Worm (Caenorhabditis elegans): ENCODE results near the gene F35D2.3.

Gene F35D2.3

DNA sequence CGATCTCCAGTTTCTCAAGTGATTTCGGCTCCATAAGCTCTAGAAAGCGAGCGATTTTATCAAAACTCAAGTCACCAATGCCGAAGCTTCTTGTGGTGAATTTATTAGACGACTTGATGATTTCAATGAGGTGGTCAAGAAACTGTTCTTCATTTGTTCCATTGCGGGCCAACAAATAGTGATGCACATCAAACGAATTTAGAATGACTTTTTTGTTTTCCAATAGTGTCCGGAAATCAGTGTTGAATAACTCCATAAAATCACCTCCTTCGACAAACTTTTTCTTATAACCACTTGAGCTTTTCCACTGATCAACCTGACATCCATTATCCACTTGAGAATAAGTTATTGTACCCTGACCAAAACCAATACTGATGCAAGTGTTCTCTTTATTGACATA is 23.1 kb upstream of the F35D2.3 start:
- TF ChIP-seq tra-4 (tag; optimal IDR thresholded peaks at IDR 0.05) (no peak), flt-1 (GFP tag; IDR thresholded peaks at IDR 0.05) (no peak), ets-7 (tag; optimal IDR thresholded peaks at IDR 0.05) (no peak), ceh-36 (tag; optimal IDR thresholded peaks at IDR 0.05) (no peak), tbx-37 (GFP tag; conservative IDR thresholded peaks at IDR 0.05) (no peak), tbx-11 (GFP tag; IDR thresholded peaks at IDR 0.05) (no peak), hmbx-1 (tag; optimal IDR thresholded peaks at IDR 0.05) (no peak)

DNA sequence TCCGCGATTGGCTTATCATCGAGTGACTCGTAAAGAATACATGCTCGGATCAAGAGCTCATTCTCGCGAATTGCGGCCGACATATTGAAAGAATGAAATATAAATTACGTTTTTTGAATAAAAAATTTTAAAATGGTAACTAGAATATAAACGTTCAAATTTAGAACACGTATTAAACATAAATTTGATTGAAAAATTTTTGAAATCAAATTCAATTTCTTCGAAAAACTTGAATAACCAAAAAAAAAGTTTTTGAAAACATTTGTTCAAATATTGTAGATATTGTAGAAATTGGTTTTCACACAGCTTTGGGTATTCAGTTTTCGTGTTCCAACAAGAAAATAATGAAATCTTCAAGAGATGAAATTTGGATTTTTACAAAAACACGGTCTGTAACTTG is 22.4 kb upstream of the F35D2.3 start, which contains the start of gene fbxa-224:
fbxa-224 (minus strand) TSS at position 101 of the 400 bp plus-strand sequence.
- TF ChIP-seq hmbx-1 (tag; optimal IDR thresholded peaks at IDR 0.05) = no peak

ce11 chrII:7549035-7549434 is 21.4 kb upstream of the F35D2.3 start, which contains the start of gene tph-1:
TSS of gene tph-1 (plus strand) at chrII:7549335.
- no peak for TF ChIP-seq tra-4 (tag; optimal IDR thresholded peaks at IDR 0.05)
- no peak for TF ChIP-seq B0310.2 (tag; optimal IDR thresholded peaks at IDR 0.05)
- no peak for TF ChIP-seq tbx-37 (GFP tag; conservative IDR thresholded peaks at IDR 0.05)
- TF ChIP-seq pes-1 (GFP tag; IDR thresholded peaks at IDR 0.05) = no peak
- no peak for TF ChIP-seq ama-1 (optimal IDR thresholded peaks at IDR 0.05)
- TF ChIP-seq flt-1 (GFP tag; IDR thresholded peaks at IDR 0.05) = no peak
- TF ChIP-seq ets-7 (tag; optimal IDR thresholded peaks at IDR 0.05) = no peak
- TF ChIP-seq ceh-13 (GFP tag; optimal IDR thresholded peaks at IDR 0.05) = no peak
- TF ChIP-seq aly-1 (tag; optimal IDR thresholded peaks at IDR 0.05) = no peak
- TF ChIP-seq hnd-1 (tag; optimal IDR thresholded peaks at IDR 0.05) = no peak
- TF ChIP-seq ceh-36 (tag; optimal IDR thresholded peaks at IDR 0.05) = no peak
- TF ChIP-seq hmg-4 (GFP tag; optimal IDR thresholded peaks at IDR 0.05) = no peak
- no peak for TF ChIP-seq tbx-11 (GFP tag; IDR thresholded peaks at IDR 0.05)
- TF ChIP-seq hmbx-1 (tag; optimal IDR thresholded peaks at IDR 0.05) = no peak
- no peak for TF ChIP-seq F13C5.2 (tag; optimal IDR thresholded peaks at IDR 0.05)
- no peak for TF ChIP-seq scrt-1 (GFP tag; IDR thresholded peaks at IDR 0.05)
- TF ChIP-seq sea-1 (GFP tag; conservative IDR thresholded peaks at IDR 0.05) = no peak

DNA sequence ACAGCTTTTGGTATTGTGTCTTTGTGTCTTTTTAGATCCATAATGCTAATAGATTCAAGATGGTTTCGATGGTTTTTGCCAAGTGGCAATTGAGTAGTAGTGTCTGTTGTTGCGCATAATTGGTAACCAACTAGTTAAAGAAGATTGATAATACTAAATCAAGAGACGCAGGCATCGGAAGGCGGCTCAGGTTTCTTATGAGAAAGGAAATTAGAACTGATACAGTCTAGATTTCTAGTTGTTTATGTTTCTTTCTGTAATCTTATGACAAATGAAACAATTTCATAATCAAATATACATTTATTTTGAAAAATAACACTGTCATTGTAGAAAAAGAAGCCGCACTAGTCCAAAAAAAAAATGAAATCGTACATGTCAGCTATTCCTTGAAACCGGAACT is 16.6 kb upstream of the F35D2.3 start, which contains the start of gene ZK1290.10:
ZK1290.10 (minus strand) TSS at position 101 of the 400 bp plus-strand sequence.
- TF ChIP-seq tbx-37 (GFP tag; conservative IDR thresholded peaks at IDR 0.05) = no peak
- TF ChIP-seq flt-1 (GFP tag; IDR thresholded peaks at IDR 0.05) = no peak
- TF ChIP-seq aly-1 (tag; optimal IDR thresholded peaks at IDR 0.05) = no peak
- no peak for TF ChIP-seq F13C5.2 (tag; optimal IDR thresholded peaks at IDR 0.05)
- TF ChIP-seq ama-1 (optimal IDR thresholded peaks at IDR 0.05) = no peak
- no peak for TF ChIP-seq hmg-4 (GFP tag; optimal IDR thresholded peaks at IDR 0.05)
- TF ChIP-seq ceh-36 (tag; optimal IDR thresholded peaks at IDR 0.05) = no peak
- no peak for TF ChIP-seq B0310.2 (tag; optimal IDR thresholded peaks at IDR 0.05)

DNA sequence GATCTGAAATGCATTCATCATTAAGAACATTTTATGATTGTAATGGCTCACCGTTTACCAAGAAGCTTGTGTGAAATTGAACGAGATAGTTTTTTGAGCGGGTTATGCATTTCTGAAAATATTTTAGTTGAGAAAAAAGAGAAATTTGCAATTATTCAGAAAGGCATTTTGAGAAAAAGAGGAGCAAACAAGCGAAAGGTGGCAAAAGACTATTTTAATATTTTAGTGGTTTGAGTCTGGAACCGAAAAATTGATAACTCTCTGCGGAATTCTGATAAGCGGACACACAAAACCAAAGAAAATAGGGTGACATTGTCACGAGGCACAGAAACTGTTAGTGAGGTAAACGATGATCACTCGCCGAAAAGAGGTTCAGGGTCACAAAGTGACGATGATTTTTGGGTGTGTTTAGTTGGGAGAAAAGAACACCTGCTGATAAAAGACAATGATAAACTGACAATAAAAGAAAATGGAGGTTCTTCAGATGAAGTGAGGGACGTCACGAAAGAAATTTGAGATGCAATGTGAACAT is 15.6 kb upstream of the F35D2.3 start:
- no peak for TF ChIP-seq ceh-36 (tag; optimal IDR thresholded peaks at IDR 0.05)
- no peak for TF ChIP-seq tbx-11 (GFP tag; IDR thresholded peaks at IDR 0.05)
- no peak for TF ChIP-seq ets-7 (tag; optimal IDR thresholded peaks at IDR 0.05)
- TF ChIP-seq aly-1 (tag; optimal IDR thresholded peaks at IDR 0.05) = no peak
- no peak for TF ChIP-seq tra-4 (tag; optimal IDR thresholded peaks at IDR 0.05)
- TF ChIP-seq B0310.2 (tag; optimal IDR thresholded peaks at IDR 0.05) = no peak
- no peak for TF ChIP-seq tbx-37 (GFP tag; conservative IDR thresholded peaks at IDR 0.05)
- TF ChIP-seq flt-1 (GFP tag; IDR thresholded peaks at IDR 0.05) = no peak
- no peak for TF ChIP-seq sea-1 (GFP tag; conservative IDR thresholded peaks at IDR 0.05)
- no peak for TF ChIP-seq F13C5.2 (tag; optimal IDR thresholded peaks at IDR 0.05)
- no peak for TF ChIP-seq ama-1 (optimal IDR thresholded peaks at IDR 0.05)
- no peak for TF ChIP-seq hmbx-1 (tag; optimal IDR thresholded peaks at IDR 0.05)
- no peak for TF ChIP-seq hnd-1 (tag; optimal IDR thresholded peaks at IDR 0.05)
- no peak for TF ChIP-seq pes-1 (GFP tag; IDR thresholded peaks at IDR 0.05)

DNA sequence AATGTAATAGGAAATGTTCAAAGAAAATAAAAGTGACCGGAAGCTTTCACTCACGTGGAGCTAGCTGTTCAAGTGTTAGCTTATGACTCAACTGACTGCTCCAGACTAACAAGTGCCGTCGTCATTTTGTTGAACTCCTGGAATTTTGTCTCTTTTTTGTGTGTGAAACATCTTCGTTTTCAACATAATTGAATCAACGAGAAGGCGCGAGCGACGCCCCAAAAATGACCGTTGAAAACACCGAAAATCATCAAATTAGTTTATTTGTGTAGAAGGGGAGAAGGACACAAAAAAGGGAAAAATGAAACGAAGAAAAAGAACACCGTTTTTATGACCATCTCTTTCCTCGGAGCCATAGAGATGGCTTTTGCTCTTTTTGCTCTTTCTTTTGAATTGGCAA is 15.0 kb upstream of the F35D2.3 start, which contains the start of gene ZK1290.14:
ZK1290.14 (minus strand) TSS at position 139 of the 400 bp plus-strand sequence.
- TF ChIP-seq tra-4 (tag; optimal IDR thresholded peaks at IDR 0.05) (no peak), F13C5.2 (tag; optimal IDR thresholded peaks at IDR 0.05) (no peak), ceh-36 (tag; optimal IDR thresholded peaks at IDR 0.05) (no peak), tbx-11 (GFP tag; IDR thresholded peaks at IDR 0.05) (no peak)

DNA sequence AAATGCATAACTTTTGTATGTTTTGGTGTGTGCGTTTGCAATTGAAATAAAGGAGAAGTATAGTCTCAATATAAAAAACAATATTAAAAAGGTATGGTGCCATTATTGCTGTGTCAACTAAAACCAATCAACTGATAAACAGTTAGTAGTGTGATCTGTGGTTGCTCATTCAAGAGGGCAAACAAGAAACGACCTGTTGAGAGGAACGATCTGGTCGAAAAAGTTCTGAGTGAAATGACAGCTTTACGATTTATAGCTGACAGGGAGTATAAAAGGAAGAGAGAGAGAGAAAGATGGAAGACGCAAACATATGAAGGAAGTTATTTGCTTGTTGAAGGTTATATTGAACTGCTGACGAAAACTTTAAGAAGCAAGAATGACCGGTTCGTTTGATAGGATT is 12.4 kb upstream of the F35D2.3 start:
- TF ChIP-seq hmg-4 (GFP tag; optimal IDR thresholded peaks at IDR 0.05) (no peak), sea-1 (GFP tag; conservative IDR thresholded peaks at IDR 0.05) (no peak), flt-1 (GFP tag; IDR thresholded peaks at IDR 0.05) (no peak), pes-1 (GFP tag; IDR thresholded peaks at IDR 0.05) (no peak), ets-7 (tag; optimal IDR thresholded peaks at IDR 0.05) (no peak), tra-4 (tag; optimal IDR thresholded peaks at IDR 0.05) (no peak), scrt-1 (GFP tag; IDR thresholded peaks at IDR 0.05) (no peak), B0310.2 (tag; optimal IDR thresholded peaks at IDR 0.05) (no peak), tbx-37 (GFP tag; conservative IDR thresholded peaks at IDR 0.05) (no peak), F13C5.2 (tag; optimal IDR thresholded peaks at IDR 0.05) (no peak), hmbx-1 (tag; optimal IDR thresholded peaks at IDR 0.05) (no peak), ceh-13 (GFP tag; optimal IDR thresholded peaks at IDR 0.05) (no peak), tbx-11 (GFP tag; IDR thresholded peaks at IDR 0.05) (no peak), aly-1 (tag; optimal IDR thresholded peaks at IDR 0.05) (no peak), ama-1 (optimal IDR thresholded peaks at IDR 0.05) (no peak), hnd-1 (tag; optimal IDR thresholded peaks at IDR 0.05) (no peak), ceh-36 (tag; optimal IDR thresholded peaks at IDR 0.05) (no peak)

DNA sequence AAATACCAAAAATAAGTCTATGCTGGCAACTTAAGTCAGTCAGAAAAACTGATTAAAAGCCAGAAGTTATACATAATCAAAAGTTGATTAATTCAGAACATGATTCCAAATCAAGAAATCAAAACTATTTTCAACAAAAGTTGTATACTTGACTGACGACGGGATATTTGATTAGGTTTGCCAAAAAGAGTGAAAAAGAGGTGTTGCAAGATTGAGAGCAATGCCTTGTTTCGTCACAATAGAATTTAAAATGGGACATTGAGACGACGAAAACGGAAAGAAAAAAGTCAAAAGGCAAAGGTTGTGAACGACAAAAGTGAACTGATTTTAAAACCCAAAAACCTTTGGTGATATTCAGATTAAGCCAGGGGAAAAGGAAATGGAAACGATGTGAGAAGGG is 11.5 kb upstream of the F35D2.3 start:
- TF ChIP-seq scrt-1 (GFP tag; IDR thresholded peaks at IDR 0.05) (no peak), tra-4 (tag; optimal IDR thresholded peaks at IDR 0.05) (no peak), tbx-37 (GFP tag; conservative IDR thresholded peaks at IDR 0.05) (no peak), hnd-1 (tag; optimal IDR thresholded peaks at IDR 0.05) (no peak), F13C5.2 (tag; optimal IDR thresholded peaks at IDR 0.05) (no peak), flt-1 (GFP tag; IDR thresholded peaks at IDR 0.05) (no peak), sea-1 (GFP tag; conservative IDR thresholded peaks at IDR 0.05) (no peak), ceh-36 (tag; optimal IDR thresholded peaks at IDR 0.05) (no peak), hmg-4 (GFP tag; optimal IDR thresholded peaks at IDR 0.05) (no peak), tbx-11 (GFP tag; IDR thresholded peaks at IDR 0.05) (no peak), ama-1 (optimal IDR thresholded peaks at IDR 0.05) (no peak), B0310.2 (tag; optimal IDR thresholded peaks at IDR 0.05) (no peak), aly-1 (tag; optimal IDR thresholded peaks at IDR 0.05) (no peak), ets-7 (tag; optimal IDR thresholded peaks at IDR 0.05) (no peak), ceh-13 (GFP tag; optimal IDR thresholded peaks at IDR 0.05) (no peak)

Measured in whole organism, early embryonic.